Worm (Caenorhabditis elegans) whole organism, young adult: ENCODE data around the gene cutl-19.

ENCODE experiments used
- B0336.3 ChIP-seq: fragments of 200-800 bp; sonication (Bioruptor generic); IDR thresholded peaks from 2 replicates; pipeline ENCODE4 v1.3.6; 2022; ENCODE audit warnings: missing genetic modification characterization, missing compliant biosample characterization
- D2030.7 ChIP-seq: fragments of 200-800 bp; sonication (Bioruptor generic); IDR thresholded peaks from 2 replicates; pipeline ENCODE4 v1.3.6; 2022; ENCODE audit warnings: missing genetic modification reagents, missing genetic modification characterization, missing compliant biosample characterization
- F22D6.2 ChIP-seq: sonication (generic microtip); optimal IDR thresholded peaks from 2 replicates; lab custom pipeline; 2016; ENCODE audit warnings: mild to moderate bottlenecking, missing genetic modification characterization, missing compliant biosample characterization
- F33H1.4 ChIP-seq: fragments of 200-800 bp; sonication (Bioruptor generic); IDR thresholded peaks from 2 replicates; pipeline ENCODE4 v1.3.6; 2022; ENCODE audit warnings: missing genetic modification reagents, missing genetic modification characterization, missing compliant biosample characterization
- F49E8.2 ChIP-seq: sonication (generic microtip); optimal IDR thresholded peaks from 3 replicates; lab custom pipeline; 2017; ENCODE audit warnings: missing genetic modification characterization, mild to moderate bottlenecking, missing compliant biosample characterization, antibody characterized with exemption, moderate library complexity; ENCODE audit not compliant: insufficient read depth
- F52B5.7 ChIP-seq: sonication (generic microtip); optimal IDR thresholded peaks from 2 replicates; lab custom pipeline; 2016; ENCODE audit warnings: mild to moderate bottlenecking, missing genetic modification characterization, missing compliant biosample characterization
- F57A8.1 ChIP-seq: fragments of 200-800 bp; sonication (Bioruptor generic); optimal IDR thresholded peaks from 2 replicates; lab custom pipeline; 2018; ENCODE audit warnings: mild to moderate bottlenecking, missing genetic modification characterization, moderate library complexity, missing compliant biosample characterization
- K12H6.12 ChIP-seq: fragments of 200-800 bp; sonication (Bioruptor generic); optimal IDR thresholded peaks from 2 replicates; lab custom pipeline; 2018; ENCODE audit warnings: mild to moderate bottlenecking, missing genetic modification characterization, missing compliant biosample characterization
- T07F8.4 ChIP-seq: sonication (generic microtip); optimal IDR thresholded peaks from 2 replicates; lab custom pipeline; 2016; ENCODE audit warnings: mild to moderate bottlenecking, missing genetic modification characterization, moderate library complexity, missing compliant biosample characterization
- Y53F4B.3 ChIP-seq: fragments of 200-800 bp; sonication (Bioruptor generic); IDR thresholded peaks from 2 replicates; pipeline ENCODE4 v1.3.6; 2022; ENCODE audit warnings: missing genetic modification reagents, missing genetic modification characterization, missing compliant biosample characterization
- Y79H2A.3 ChIP-seq: fragments of 200-800 bp; sonication (Bioruptor generic); conservative IDR thresholded peaks from 2 replicates; pipeline ENCODE4 v1.3.6; 2022; ENCODE audit warnings: missing genetic modification reagents, missing genetic modification characterization, missing compliant biosample characterization
- Y95B8A.8 ChIP-seq: fragments of 200-800 bp; sonication (Bioruptor generic); IDR thresholded peaks from 2 replicates; pipeline ENCODE4 v1.3.6; 2022; ENCODE audit warnings: missing genetic modification reagents, missing genetic modification characterization, missing compliant biosample characterization
- akir-1 ChIP-seq: fragments of 200-800 bp; sonication (Bioruptor generic); optimal IDR thresholded peaks from 2 replicates; lab custom pipeline; 2018; ENCODE audit warnings: mild to moderate bottlenecking, missing genetic modification characterization, moderate library complexity, missing compliant biosample characterization
- attf-3 ChIP-seq: fragments of 200-800 bp; sonication (Bioruptor generic); conservative IDR thresholded peaks from 2 replicates; pipeline ENCODE4 v1.3.6; 2022; ENCODE audit warnings: missing genetic modification reagents, missing genetic modification characterization, missing compliant biosample characterization
- attf-6 ChIP-seq: fragments of 200-800 bp; sonication (Bioruptor generic); IDR thresholded peaks from 2 replicates; pipeline ENCODE4 v1.3.6; 2022; ENCODE audit warnings: missing genetic modification reagents, missing genetic modification characterization, missing compliant biosample characterization
- bed-2 ChIP-seq: fragments of 200-800 bp; sonication (Bioruptor generic); IDR thresholded peaks from 2 replicates; pipeline ENCODE4 v1.3.6; 2022; ENCODE audit warnings: missing genetic modification reagents, missing genetic modification characterization, missing compliant biosample characterization
- cebp-1 ChIP-seq, 2 experiments: fragments of 200-800 bp in 1 of 2; sonication (Bioruptor generic) in 1 of 2; sonication (generic microtip) in 1 of 2; IDR thresholded peaks in 1 of 2; optimal IDR thresholded peaks in 1 of 2; 2 replicates each; pipeline versions ENCODE4 v1.3.6 to Lab custom; 2017 to 2022; ENCODE audit warnings: missing compliant biosample characterization in 2 of 2, missing genetic modification characterization in 2 of 2, mild to moderate bottlenecking in 1 of 2, missing genetic modification reagents in 1 of 2, moderate library complexity in 1 of 2
- ceh-27 ChIP-seq: fragments of 200-800 bp; sonication (Bioruptor generic); optimal IDR thresholded peaks from 2 replicates; lab custom pipeline; 2018; ENCODE audit warnings: mild to moderate bottlenecking, missing genetic modification characterization, moderate library complexity, missing compliant biosample characterization
- ceh-40 ChIP-seq: fragments of 200-800 bp; sonication (Bioruptor generic); IDR thresholded peaks from 2 replicates; pipeline ENCODE4 v1.3.6; 2022; ENCODE audit warnings: missing genetic modification characterization, missing compliant biosample characterization
- ceh-58 ChIP-seq: fragments of 200-800 bp; sonication (Bioruptor generic); IDR thresholded peaks from 2 replicates; pipeline ENCODE4 v1.3.6; 2022; ENCODE audit warnings: missing genetic modification characterization, missing compliant biosample characterization
- ceh-91 ChIP-seq: fragments of 200-800 bp; sonication (Bioruptor generic); IDR thresholded peaks from 2 replicates; pipeline ENCODE4 v1.3.6; 2022; ENCODE audit warnings: missing genetic modification reagents, missing genetic modification characterization, missing compliant biosample characterization
- chd-7 ChIP-seq: sonication (generic microtip); optimal IDR thresholded peaks from 2 replicates; lab custom pipeline; 2016; ENCODE audit warnings: mild to moderate bottlenecking, missing genetic modification characterization, moderate library complexity, missing compliant biosample characterization
- dpff-1 ChIP-seq: sonication (generic microtip); optimal IDR thresholded peaks from 2 replicates; lab custom pipeline; 2017; ENCODE audit warnings: mild to moderate bottlenecking, missing genetic modification characterization, missing compliant biosample characterization
- ekl-4 ChIP-seq: fragments of 200-800 bp; sonication (Bioruptor generic); IDR thresholded peaks from 2 replicates; pipeline ENCODE4 v1.3.6; 2022; ENCODE audit warnings: missing genetic modification reagents, missing genetic modification characterization, missing compliant biosample characterization
- gei-17 ChIP-seq: fragments of 200-800 bp; sonication (Bioruptor generic); optimal IDR thresholded peaks from 2 replicates; lab custom pipeline; 2018; ENCODE audit warnings: mild to moderate bottlenecking, missing genetic modification characterization, missing compliant biosample characterization
- him-1 ChIP-seq: sonication (generic microtip); optimal IDR thresholded peaks from 2 replicates; lab custom pipeline; 2016; ENCODE audit warnings: missing genotype, missing genetic modification reagents, missing genetic modification characterization, missing compliant biosample characterization
- hlh-26 ChIP-seq: fragments of 200-800 bp; sonication (Bioruptor generic); conservative IDR thresholded peaks from 2 replicates; pipeline ENCODE4 v1.3.6; 2022; ENCODE audit warnings: missing genetic modification reagents, missing genetic modification characterization, missing compliant biosample characterization
- hmg-1.2 ChIP-seq: fragments of 200-800 bp; sonication (Bioruptor generic); IDR thresholded peaks from 2 replicates; pipeline ENCODE4 v1.3.6; 2022; ENCODE audit warnings: missing genetic modification reagents, missing genetic modification characterization, missing compliant biosample characterization
- hrde-1 ChIP-seq: sonication (generic microtip); optimal IDR thresholded peaks from 2 replicates; lab custom pipeline; 2016; ENCODE audit warnings: missing genetic modification characterization, mild to moderate bottlenecking, missing compliant biosample characterization, moderate library complexity, missing genotype, missing genetic modification reagents, borderline replicate concordance
- let-526 ChIP-seq: fragments of 200-800 bp; sonication (Bioruptor generic); IDR thresholded peaks from 2 replicates; pipeline ENCODE4 v1.3.6; 2022; ENCODE audit warnings: missing genetic modification reagents, missing genetic modification characterization, missing compliant biosample characterization
- lin-26 ChIP-seq: fragments of 200-800 bp; sonication (Bioruptor generic); IDR thresholded peaks from 2 replicates; pipeline ENCODE4 v1.3.6; 2022; ENCODE audit warnings: missing genetic modification reagents, missing genetic modification characterization, missing compliant biosample characterization
- lin-35 ChIP-seq, 3 experiments: fragments of 150-350 bp in 2 of 3; sonication (generic microtip) in 1 of 3; optimal IDR thresholded peaks; 2 replicates each; lab custom pipeline; 2014 to 2018; ENCODE audit warnings: missing biosample characterization in 3 of 3, missing genetic modification characterization in 3 of 3, missing genetic modification reagents in 3 of 3
- lir-1 ChIP-seq: fragments of 200-800 bp; sonication (Bioruptor generic); conservative IDR thresholded peaks from 2 replicates; pipeline ENCODE4 v1.3.6; 2022; ENCODE audit warnings: missing genetic modification reagents, missing genetic modification characterization, missing compliant biosample characterization
- lsl-1 ChIP-seq: fragments of 200-800 bp; sonication (Bioruptor generic); optimal IDR thresholded peaks from 2 replicates; lab custom pipeline; 2018; ENCODE audit warnings: mild to moderate bottlenecking, missing genetic modification characterization, moderate library complexity, missing compliant biosample characterization
- madf-3 ChIP-seq: fragments of 200-800 bp; sonication (Bioruptor generic); IDR thresholded peaks from 2 replicates; pipeline ENCODE4 v1.3.6; 2022; ENCODE audit warnings: missing genetic modification reagents, missing genetic modification characterization, missing compliant biosample characterization
- madf-6 ChIP-seq: fragments of 200-800 bp; sonication (Bioruptor generic); IDR thresholded peaks from 2 replicates; pipeline ENCODE4 v1.3.6; 2022; ENCODE audit warnings: missing genetic modification reagents, missing genetic modification characterization, missing compliant biosample characterization
- mes-4 ChIP-seq: sonication (generic microtip); optimal IDR thresholded peaks from 2 replicates; lab custom pipeline; 2016; ENCODE audit warnings: missing genotype, missing genetic modification characterization, missing compliant biosample characterization
- mxl-1 ChIP-seq: sonication (generic microtip); optimal IDR thresholded peaks from 2 replicates; lab custom pipeline; 2016; ENCODE audit warnings: missing genetic modification characterization, missing compliant biosample characterization
- nfya-2 ChIP-seq: fragments of 200-800 bp; sonication (Bioruptor generic); IDR thresholded peaks from 2 replicates; pipeline ENCODE4 v1.3.6; 2022; ENCODE audit warnings: missing genetic modification reagents, missing genetic modification characterization, missing compliant biosample characterization
- nhr-27 ChIP-seq: fragments of 200-800 bp; sonication (Bioruptor generic); optimal IDR thresholded peaks from 2 replicates; lab custom pipeline; 2018; ENCODE audit warnings: mild to moderate bottlenecking, missing genetic modification characterization, moderate library complexity, missing compliant biosample characterization
- pha-4 ChIP-seq: fragments of 150-350 bp; sonication (generic microtip); optimal IDR thresholded peaks from 2 replicates; lab custom pipeline; 2014; ENCODE audit warnings: missing biosample characterization, missing genetic modification reagents, missing genetic modification characterization
- snpc-1.1 ChIP-seq: sonication (generic microtip); optimal IDR thresholded peaks from 2 replicates; lab custom pipeline; 2017; ENCODE audit warnings: missing genetic modification characterization, mild to moderate bottlenecking, missing compliant biosample characterization, antibody characterized with exemption, moderate library complexity, missing genotype, missing genetic modification reagents; ENCODE audit not compliant: insufficient read depth
- snpc-1.3 ChIP-seq: sonication (generic microtip); optimal IDR thresholded peaks from 2 replicates; lab custom pipeline; 2017; ENCODE audit warnings: missing genetic modification characterization, mild to moderate bottlenecking, missing compliant biosample characterization, antibody characterized with exemption, moderate library complexity, missing genotype, missing genetic modification reagents; ENCODE audit not compliant: insufficient read depth
- snpc-3.4 ChIP-seq: sonication (generic microtip); optimal IDR thresholded peaks from 2 replicates; lab custom pipeline; 2017; ENCODE audit warnings: missing genetic modification characterization, mild to moderate bottlenecking, missing compliant biosample characterization, antibody characterized with exemption, moderate library complexity, missing genotype, missing genetic modification reagents
- xnd-1 ChIP-seq: sonication (generic microtip); optimal IDR thresholded peaks from 2 replicates; lab custom pipeline; 2016; ENCODE audit warnings: missing genotype, missing genetic modification reagents, missing genetic modification characterization, missing compliant biosample characterization
- zim-3 ChIP-seq: sonication (generic microtip); optimal IDR thresholded peaks from 2 replicates; lab custom pipeline; 2017; ENCODE audit warnings: mild to moderate bottlenecking, missing genetic modification characterization, moderate library complexity, missing compliant biosample characterization
- ztf-28 ChIP-seq: fragments of 200-800 bp; sonication (Bioruptor generic); IDR thresholded peaks from 2 replicates; pipeline ENCODE4 v1.3.6; 2022; ENCODE audit warnings: missing genetic modification reagents, missing genetic modification characterization, missing compliant biosample characterization

The cutl-19 gene

ce11 chrIII:5206861-5207414, 10.5 kb downstream of the cutl-19 start, which contains the start of gene morc-1 (continued):
- TF ChIP-seq K12H6.12 (tag; lab: Kevin White, UChicago), result no peak
- no peak for TF ChIP-seq T07F8.4 (tag; lab: Kevin White, UChicago)
- TF ChIP-seq attf-6, result no peak
- no peak for TF ChIP-seq lin-35 (GFP tag; optimal IDR thresholded peaks at IDR 0.05; lab: Kevin White, UChicago)
- no peak for TF ChIP-seq him-1 (tag; lab: Kevin White, UChicago)
- TF ChIP-seq ekl-4, result no peak
- TF ChIP-seq hrde-1 (tag; lab: Kevin White, UChicago), result no peak
- TF ChIP-seq ceh-40 (GFP tag; lab: Robert Waterston, UW), result no peak
- no peak for TF ChIP-seq cebp-1 (GFP tag; IDR thresholded peaks at IDR 0.05; lab: Robert Waterston, UW)
- no peak for TF ChIP-seq cebp-1 (tag; optimal IDR thresholded peaks at IDR 0.05; lab: Kevin White, UChicago)
- TF ChIP-seq lsl-1, result peak; percentile 69
- TF ChIP-seq ceh-58 (GFP tag; lab: Robert Waterston, UW), result no peak
- no peak for TF ChIP-seq chd-7
- no peak for TF ChIP-seq Y79H2A.3
- TF ChIP-seq nfya-2, result no peak
- no peak for TF ChIP-seq hlh-26
- peak; percentile 2 for TF ChIP-seq snpc-3.4 (tag; lab: Kevin White, UChicago)
- TF ChIP-seq mes-4 (tag; lab: Kevin White, UChicago), result no peak
- no peak for TF ChIP-seq akir-1 (GFP tag; lab: Kevin White, UChicago)
- TF ChIP-seq snpc-1.1 (tag; lab: Kevin White, UChicago), result no peak
- no peak for TF ChIP-seq F52B5.7 (tag; lab: Kevin White, UChicago)
- TF ChIP-seq F33H1.4 (GFP tag; lab: Robert Waterston, UW), result peak; percentile 62; the same call in 1 of the 2 replicates
- TF ChIP-seq Y95B8A.8 (GFP tag; lab: Robert Waterston, UW), result no peak
- TF ChIP-seq bed-2 (GFP tag; lab: Robert Waterston, UW), result no peak
- TF ChIP-seq madf-6 (GFP tag; lab: Robert Waterston, UW), result peak; percentile 55; the same call in 1 of the 2 replicates
- no peak for TF ChIP-seq lir-1
- TF ChIP-seq ztf-28 (GFP tag; lab: Robert Waterston, UW), result no peak
- no peak for TF ChIP-seq ceh-27 (GFP tag; lab: Kevin White, UChicago)
- TF ChIP-seq ceh-91 (GFP tag; lab: Robert Waterston, UW), result 0 out of 2 replicates have a peak, but pooled peaks have one; percentile 30
- TF ChIP-seq mxl-1 (tag; lab: Kevin White, UChicago), result no peak

ce11 chrIII:5203310-5203709, 14.1 kb downstream of the cutl-19 start:
- no peak for TF ChIP-seq Y53F4B.3 (GFP tag; lab: Robert Waterston, UW)
- TF ChIP-seq pha-4 (tag; lab: Kevin White, UChicago), result no peak
- no peak for TF ChIP-seq dpff-1 (tag; lab: Kevin White, UChicago)
- TF ChIP-seq B0336.3 (GFP tag; lab: Robert Waterston, UW), result no peak
- TF ChIP-seq hrde-1 (tag; lab: Kevin White, UChicago), result peak; percentile 84
- TF ChIP-seq madf-3 (GFP tag; lab: Robert Waterston, UW), result 0 out of 2 replicates have a peak, but pooled peaks have one; percentile 59
- no peak for TF ChIP-seq zim-3 (tag; lab: Kevin White, UChicago)
- TF ChIP-seq gei-17 (GFP tag; lab: Kevin White, UChicago), result no peak
- no peak for TF ChIP-seq let-526 (GFP tag; lab: Robert Waterston, UW)
- TF ChIP-seq D2030.7 (GFP tag; lab: Robert Waterston, UW), result no peak
- TF ChIP-seq attf-3 (GFP tag; lab: Robert Waterston, UW), result no peak
- no peak for TF ChIP-seq snpc-1.3
- 0 out of 2 replicates have a peak, but pooled peaks have one; percentile 20 for TF ChIP-seq madf-6 (GFP tag; lab: Robert Waterston, UW)
- no peak for TF ChIP-seq F22D6.2 (tag; lab: Kevin White, UChicago)
- TF ChIP-seq lin-26 (GFP tag; lab: Robert Waterston, UW), result no peak
- no peak for TF ChIP-seq F57A8.1 (GFP tag; lab: Kevin White, UChicago)
- no peak for TF ChIP-seq nhr-27
- TF ChIP-seq hmg-1.2 (GFP tag; lab: Robert Waterston, UW), result no peak
- TF ChIP-seq xnd-1, result no peak
- TF ChIP-seq F49E8.2 (tag; lab: Kevin White, UChicago), result peak; percentile 45
